Worm (Caenorhabditis elegans) whole organism, L4/young adult: ENCODE results near the gene F59B2.3.

Experiments
- W03F9.2 ChIP-seq: fragments of 150-350 bp; optimal IDR thresholded peaks from 2 replicates; lab custom pipeline; 2014; ENCODE audit warnings: missing biosample characterization, missing genetic modification characterization
- dao-5 ChIP-seq: sonication (generic microtip); optimal IDR thresholded peaks from 2 replicates; lab custom pipeline; 2016; ENCODE audit warnings: missing genotype, missing genetic modification characterization, moderate library complexity, missing compliant biosample characterization
- him-1 ChIP-seq: sonication (generic microtip); optimal IDR thresholded peaks from 2 replicates; lab custom pipeline; 2016; ENCODE audit warnings: missing genotype, missing genetic modification reagents, missing genetic modification characterization, missing compliant biosample characterization

DNA sequence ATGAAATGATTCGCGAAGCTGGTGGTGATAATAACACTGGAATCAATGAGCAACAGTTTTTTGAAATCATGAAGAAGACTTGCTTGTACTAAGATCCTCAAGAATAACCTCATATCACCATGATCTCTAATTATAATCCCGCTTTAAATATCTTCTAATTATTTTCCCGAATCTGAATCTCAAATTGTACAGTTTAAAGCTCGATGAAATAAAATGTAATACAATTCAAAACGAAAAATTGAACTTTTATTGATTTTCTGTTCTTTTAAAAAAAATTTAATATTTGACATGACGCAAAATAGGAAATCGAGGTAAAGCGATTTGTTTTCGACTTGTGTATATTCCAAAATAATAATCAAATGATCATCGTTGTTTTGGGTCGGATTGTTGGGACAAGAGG, 24.7 kb downstream of the F59B2.3 start:
- TF ChIP-seq W03F9.2 = no peak
- peak; percentile 7 for TF ChIP-seq him-1 (tag; lab: Kevin White, UChicago)
- TF ChIP-seq dao-5 = no peak
